Worm (Caenorhabditis elegans) whole organism, mixed stage, embryonic: ENCODE data around the gene R02F2.1.

Experiments used
- bed-3 ChIP-seq: fragments of 200-800 bp; sonication (Bioruptor generic); optimal IDR thresholded peaks from 3 replicates; lab custom pipeline; 2018; ENCODE audit warnings: mild to moderate bottlenecking, missing genetic modification characterization, moderate library complexity, missing compliant biosample characterization
- blmp-1 ChIP-seq: fragments of 150-350 bp; optimal IDR thresholded peaks from 2 replicates; lab custom pipeline; 2014; ENCODE audit warnings: missing biosample characterization, missing genetic modification characterization
- ceh-39 ChIP-seq: fragments of 150-350 bp; optimal IDR thresholded peaks from 2 replicates; lab custom pipeline; 2014; ENCODE audit warnings: missing biosample characterization, missing genetic modification characterization
- ces-1 ChIP-seq: fragments of 150-350 bp; optimal IDR thresholded peaks from 2 replicates; lab custom pipeline; 2014; ENCODE audit warnings: missing biosample characterization, missing genetic modification reagents, missing genetic modification characterization
- cnd-1 ChIP-seq: fragments of 200-800 bp; sonication (Bioruptor generic); optimal IDR thresholded peaks from 2 replicates; lab custom pipeline; 2018; ENCODE audit warnings: mild to moderate bottlenecking, missing genetic modification characterization, missing compliant biosample characterization
- drap-1 ChIP-seq: fragments of 200-800 bp; sonication (Bioruptor generic); optimal IDR thresholded peaks from 3 replicates; lab custom pipeline; 2018; ENCODE audit warnings: mild to moderate bottlenecking, missing genetic modification characterization, missing compliant biosample characterization
- elt-1 ChIP-seq: sonication (generic microtip); optimal IDR thresholded peaks from 2 replicates; lab custom pipeline; 2017; ENCODE audit warnings: missing genetic modification characterization, mild to moderate bottlenecking, missing compliant biosample characterization, antibody characterized with exemption, moderate library complexity, borderline replicate concordance; ENCODE audit not compliant: insufficient read depth
- elt-3 ChIP-seq: fragments of 150-350 bp; optimal IDR thresholded peaks from 2 replicates; lab custom pipeline; 2014; ENCODE audit warnings: missing biosample characterization, missing genetic modification characterization
- flh-1 ChIP-seq: fragments of 200-800 bp; sonication (Bioruptor generic); optimal IDR thresholded peaks from 2 replicates; lab custom pipeline; 2018; ENCODE audit warnings: mild to moderate bottlenecking, missing genetic modification characterization, moderate library complexity, missing compliant biosample characterization
- ham-2 ChIP-seq: fragments of 200-800 bp; sonication (Bioruptor generic); optimal IDR thresholded peaks from 2 replicates; lab custom pipeline; 2018; ENCODE audit warnings: mild to moderate bottlenecking, missing genetic modification characterization, missing compliant biosample characterization
- hlh-1 ChIP-seq: fragments of 150-350 bp; optimal IDR thresholded peaks from 2 replicates; lab custom pipeline; 2014; ENCODE audit warnings: missing biosample characterization, missing genetic modification reagents, missing genetic modification characterization
- lin-32 ChIP-seq: fragments of 200-800 bp; sonication (Bioruptor generic); optimal IDR thresholded peaks from 2 replicates; lab custom pipeline; 2018; ENCODE audit warnings: mild to moderate bottlenecking, missing genetic modification characterization, missing compliant biosample characterization
- mab-5 ChIP-seq: fragments of 150-350 bp; optimal IDR thresholded peaks from 2 replicates; lab custom pipeline; 2014; ENCODE audit warnings: missing biosample characterization, missing genetic modification characterization
- mep-1 ChIP-seq: fragments of 150-350 bp; optimal IDR thresholded peaks from 2 replicates; lab custom pipeline; 2017; ENCODE audit warnings: missing biosample characterization, missing genetic modification reagents, missing genetic modification characterization, inconsistent platforms
- mls-2 ChIP-seq: sonication (generic microtip); optimal IDR thresholded peaks from 2 replicates; lab custom pipeline; 2016; ENCODE audit warnings: mild to moderate bottlenecking, missing genetic modification characterization, moderate library complexity, missing compliant biosample characterization
- nhr-12 ChIP-seq: fragments of 150-350 bp; optimal IDR thresholded peaks from 2 replicates; lab custom pipeline; 2014; ENCODE audit warnings: missing biosample characterization, missing genetic modification characterization
- nhr-2 ChIP-seq: fragments of 150-350 bp; optimal IDR thresholded peaks from 2 replicates; lab custom pipeline; 2014; ENCODE audit warnings: missing biosample characterization, missing genetic modification characterization
- nhr-237 ChIP-seq: fragments of 150-350 bp; optimal IDR thresholded peaks from 2 replicates; lab custom pipeline; 2014; ENCODE audit warnings: missing biosample characterization, missing genetic modification characterization
- nhr-28 ChIP-seq: fragments of 150-350 bp; optimal IDR thresholded peaks from 2 replicates; lab custom pipeline; 2014; ENCODE audit warnings: missing biosample characterization, missing genetic modification characterization
- nhr-76 ChIP-seq: sonication (generic microtip); optimal IDR thresholded peaks from 2 replicates; lab custom pipeline; 2017; ENCODE audit warnings: missing biosample characterization, missing genetic modification characterization
- pha-4 ChIP-seq: fragments of 150-350 bp; optimal IDR thresholded peaks from 2 replicates; lab custom pipeline; 2018; ENCODE audit warnings: missing biosample characterization, missing genetic modification reagents, missing genetic modification characterization
- sem-2 ChIP-seq: fragments of 200-800 bp; sonication (Bioruptor generic); optimal IDR thresholded peaks from 2 replicates; lab custom pipeline; 2018; ENCODE audit warnings: mild to moderate bottlenecking, missing genetic modification characterization, missing compliant biosample characterization
- snpc-4 ChIP-seq: fragments of 150-350 bp; optimal IDR thresholded peaks from 2 replicates; lab custom pipeline; 2014; ENCODE audit warnings: missing biosample characterization, missing genetic modification characterization
- sptf-1 ChIP-seq: sonication (generic microtip); optimal IDR thresholded peaks from 2 replicates; lab custom pipeline; 2017; ENCODE audit warnings: mild to moderate bottlenecking, missing genetic modification characterization, moderate library complexity, missing compliant biosample characterization
- tbx-8 ChIP-seq: fragments of 200-800 bp; sonication (Bioruptor generic); optimal IDR thresholded peaks from 2 replicates; lab custom pipeline; 2018; ENCODE audit warnings: mild to moderate bottlenecking, missing genetic modification characterization, moderate library complexity, missing compliant biosample characterization
- unc-120 ChIP-seq: sonication (generic microtip); optimal IDR thresholded peaks from 2 replicates; lab custom pipeline; 2017; ENCODE audit warnings: missing genetic modification characterization, missing compliant biosample characterization; ENCODE audit not compliant: poor library complexity, severe bottlenecking
- unc-39 ChIP-seq: fragments of 150-350 bp; optimal IDR thresholded peaks from 2 replicates; lab custom pipeline; 2014; ENCODE audit warnings: missing biosample characterization, missing genetic modification characterization
- zip-8 ChIP-seq: fragments of 150-350 bp; optimal IDR thresholded peaks from 2 replicates; lab custom pipeline; 2014; ENCODE audit warnings: missing biosample characterization, missing genetic modification characterization
- ztf-11 ChIP-seq: fragments of 150-350 bp; optimal IDR thresholded peaks from 2 replicates; lab custom pipeline; 2014; ENCODE audit warnings: missing biosample characterization, missing genetic modification characterization

Gene R02F2.1

ce11 chrIII:5543727-5544345, 42.2 kb downstream of the R02F2.1 start, which contains the start of gene D1044.1:
Gene D1044.1, plus strand, starts transcription at chrIII:5544295.
- TF ChIP-seq snpc-4 (tag; lab: Kevin White, UChicago) = no peak
- TF ChIP-seq nhr-2 = no peak
- TF ChIP-seq bed-3 (GFP tag; lab: Kevin White, UChicago) = no peak
- no peak for TF ChIP-seq ham-2 (GFP tag; lab: Kevin White, UChicago)
- TF ChIP-seq elt-3 (tag; lab: Kevin White, UChicago) = no peak
- TF ChIP-seq cnd-1 (tag; lab: Kevin White, UChicago) = no peak
- no peak for TF ChIP-seq pha-4 (tag; lab: Kevin White, UChicago)
- TF ChIP-seq sem-2 (GFP tag; lab: Kevin White, UChicago) = no peak
- no peak for TF ChIP-seq mab-5 (tag; lab: Kevin White, UChicago)

DNA sequence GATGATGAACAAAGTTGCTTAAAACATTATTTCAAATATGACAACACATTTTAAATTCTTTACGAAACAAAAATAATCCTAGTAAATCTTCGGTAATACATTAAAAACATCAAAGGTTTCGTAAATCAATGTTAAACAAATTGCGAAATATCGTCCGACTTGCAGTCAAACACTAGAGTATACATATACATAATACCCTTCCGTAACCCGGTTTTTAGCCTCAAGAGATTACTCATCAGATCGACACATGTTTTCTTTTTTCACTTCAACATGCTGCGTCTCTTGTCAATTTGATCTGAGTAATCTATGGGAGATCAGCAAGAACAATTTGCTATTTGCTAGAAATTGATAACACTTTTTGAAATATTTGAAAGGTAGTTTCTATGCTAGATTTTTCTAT, 44.6 kb downstream of the R02F2.1 start:
- TF ChIP-seq pha-4 (tag; lab: Kevin White, UChicago) (no peak), bed-3 (GFP tag; lab: Kevin White, UChicago) (no peak), drap-1 (GFP tag; lab: Kevin White, UChicago) (no peak), ztf-11 (tag; lab: Kevin White, UChicago) (no peak), ces-1 (GFP tag; lab: Kevin White, UChicago) (no peak), elt-3 (tag; lab: Kevin White, UChicago) (no peak), mep-1 (no peak), sptf-1 (tag; lab: Kevin White, UChicago) (no peak), unc-39 (tag; lab: Kevin White, UChicago) (no peak), lin-32 (GFP tag; lab: Kevin White, UChicago) (no peak)

DNA sequence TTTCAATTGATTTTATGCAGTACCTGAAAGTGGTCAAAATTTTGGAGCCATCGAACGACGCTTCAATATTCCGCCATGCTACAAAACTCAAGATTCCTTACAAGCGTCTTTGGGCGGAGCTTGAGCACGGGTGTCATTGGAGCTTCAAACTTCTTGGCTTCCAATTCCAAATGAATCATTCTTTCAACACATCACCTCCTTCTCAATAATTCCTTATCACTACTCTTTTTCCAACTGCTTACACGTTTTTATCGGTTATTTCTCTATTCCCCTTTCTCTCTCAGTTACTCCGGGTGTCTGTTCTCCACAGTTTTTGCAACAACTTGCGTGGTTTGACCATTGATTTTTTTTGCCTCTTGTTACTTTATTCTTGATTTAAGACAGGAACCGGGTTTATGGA, 45.0 kb downstream of the R02F2.1 start, which contains the start of gene F09F7.5:
TSS of gene F09F7.5 (plus strand) at position 258 of the 400 bp plus-strand sequence.
- no peak for TF ChIP-seq mls-2 (tag; lab: Kevin White, UChicago)
- TF ChIP-seq tbx-8 (GFP tag; lab: Kevin White, UChicago) = no peak
- TF ChIP-seq nhr-12 (tag; lab: Kevin White, UChicago) = no peak
- TF ChIP-seq nhr-237 (tag; lab: Kevin White, UChicago) = no peak
- TF ChIP-seq hlh-1 (tag; lab: Kevin White, UChicago) = no peak
- no peak for TF ChIP-seq nhr-28 (tag; lab: Kevin White, UChicago)
- TF ChIP-seq elt-1 (tag; lab: Kevin White, UChicago) = no peak
- no peak for TF ChIP-seq ces-1 (GFP tag; lab: Kevin White, UChicago)
- no peak for TF ChIP-seq ceh-39
- TF ChIP-seq nhr-76 (tag; lab: Kevin White, UChicago) = no peak
- no peak for TF ChIP-seq mep-1
- no peak for TF ChIP-seq sptf-1 (tag; lab: Kevin White, UChicago)

DNA sequence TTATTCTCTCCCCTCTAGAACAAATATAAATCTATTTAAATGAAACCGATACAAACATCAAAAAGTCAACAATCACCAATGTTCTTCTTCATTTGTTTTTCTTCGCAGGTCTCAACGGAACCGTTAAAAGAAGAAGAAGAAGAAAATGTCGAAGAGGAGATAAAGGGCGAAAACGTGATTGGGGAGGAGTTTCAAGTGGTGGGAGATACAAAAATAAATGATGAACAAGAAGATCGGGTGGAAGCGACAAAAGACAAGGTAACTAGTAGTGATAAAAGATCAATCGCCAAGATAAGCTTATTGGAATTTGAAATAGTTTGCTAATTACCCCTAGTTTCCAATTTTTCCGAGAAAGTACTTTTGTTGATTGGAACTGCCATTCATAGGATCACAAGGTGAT, 48.5 kb downstream of the R02F2.1 start:
- no peak for TF ChIP-seq flh-1 (GFP tag; lab: Kevin White, UChicago)
- TF ChIP-seq zip-8 (tag; lab: Kevin White, UChicago) = no peak
- TF ChIP-seq unc-120 = no peak
- no peak for TF ChIP-seq blmp-1 (tag; lab: Kevin White, UChicago)
- no peak for TF ChIP-seq snpc-4 (tag; lab: Kevin White, UChicago)
- TF ChIP-seq mab-5 (tag; lab: Kevin White, UChicago) = no peak
- TF ChIP-seq pha-4 (tag; lab: Kevin White, UChicago) = no peak
- TF ChIP-seq elt-3 (tag; lab: Kevin White, UChicago) = no peak
- TF ChIP-seq nhr-12 (tag; lab: Kevin White, UChicago) = no peak
- TF ChIP-seq mls-2 (tag; lab: Kevin White, UChicago) = no peak
- no peak for TF ChIP-seq nhr-2
- no peak for TF ChIP-seq nhr-76 (tag; lab: Kevin White, UChicago)
- no peak for TF ChIP-seq hlh-1 (tag; lab: Kevin White, UChicago)

- TF ChIP-seq nhr-76 (tag; lab: Kevin White, UChicago) = no peak
Measured at ce11 chrIII:5550844-5551243, 49.2 kb downstream of the R02F2.1 start.
